Worm (Caenorhabditis elegans) whole organism, late embryonic: Measurements from ENCODE around the gene C44B12.6.

ENCODE experiments used
- C38D4.7 ChIP-seq: fragments of 200-800 bp; sonication (Bioruptor generic); optimal IDR thresholded peaks from 2 replicates; lab custom pipeline; 2018; ENCODE audit warnings: mild to moderate bottlenecking, missing genetic modification characterization, moderate library complexity, missing compliant biosample characterization
- K09A11.1 ChIP-seq: sonication (generic microtip); optimal IDR thresholded peaks from 2 replicates; lab custom pipeline; 2017; ENCODE audit warnings: antibody characterized with exemption, mild to moderate bottlenecking, missing genetic modification characterization, missing compliant biosample characterization; ENCODE audit not compliant: insufficient read depth
- T23F11.4 ChIP-seq: fragments of 200-800 bp; sonication (Bioruptor generic); optimal IDR thresholded peaks from 2 replicates; lab custom pipeline; 2018; ENCODE audit warnings: mild to moderate bottlenecking, missing genetic modification characterization, missing compliant biosample characterization
- Y22D7AL.16 ChIP-seq: sonication (generic microtip); optimal IDR thresholded peaks from 2 replicates; lab custom pipeline; 2016; ENCODE audit warnings: missing genetic modification characterization, missing compliant biosample characterization
- ama-1 ChIP-seq: fragments of 150-350 bp; optimal IDR thresholded peaks from 2 replicates; lab custom pipeline; 2014
- ceh-22 ChIP-seq: sonication (generic microtip); optimal IDR thresholded peaks from 2 replicates; lab custom pipeline; 2017; ENCODE audit warnings: missing biosample characterization, missing genetic modification characterization
- ceh-24 ChIP-seq: sonication (generic microtip); optimal IDR thresholded peaks from 2 replicates; lab custom pipeline; 2016; ENCODE audit warnings: mild to moderate bottlenecking, missing genetic modification characterization, missing compliant biosample characterization
- ceh-31 ChIP-seq: sonication (generic microtip); optimal IDR thresholded peaks from 2 replicates; lab custom pipeline; 2016; ENCODE audit warnings: missing genetic modification characterization, missing compliant biosample characterization
- ceh-48 ChIP-seq: sonication (generic microtip); optimal IDR thresholded peaks from 2 replicates; lab custom pipeline; 2016; ENCODE audit warnings: missing genetic modification characterization, inconsistent platforms, missing compliant biosample characterization
- ceh-9 ChIP-seq: sonication (generic microtip); optimal IDR thresholded peaks from 2 replicates; lab custom pipeline; 2016; ENCODE audit warnings: mild to moderate bottlenecking, missing genetic modification characterization, inconsistent platforms, missing compliant biosample characterization
- che-1 ChIP-seq: sonication (generic microtip); optimal IDR thresholded peaks from 2 replicates; lab custom pipeline; 2016; ENCODE audit warnings: mild to moderate bottlenecking, missing genetic modification characterization, missing compliant biosample characterization
- dmd-4 ChIP-seq: sonication (generic microtip); optimal IDR thresholded peaks from 2 replicates; lab custom pipeline; 2016; ENCODE audit warnings: borderline replicate concordance, missing genetic modification characterization, missing compliant biosample characterization
- eyg-1 ChIP-seq: sonication (generic microtip); optimal IDR thresholded peaks from 2 replicates; lab custom pipeline; 2016; ENCODE audit warnings: missing genotype, missing genetic modification characterization, missing compliant biosample characterization
- fkh-6 ChIP-seq: sonication (generic microtip); optimal IDR thresholded peaks from 2 replicates; lab custom pipeline; 2016; ENCODE audit warnings: missing genetic modification characterization, missing compliant biosample characterization
- gmeb-2 ChIP-seq: sonication (generic microtip); optimal IDR thresholded peaks from 2 replicates; lab custom pipeline; 2016; ENCODE audit warnings: missing genetic modification characterization, inconsistent platforms, missing compliant biosample characterization
- hlh-13 ChIP-seq: fragments of 200-800 bp; sonication (Bioruptor generic); optimal IDR thresholded peaks from 2 replicates; lab custom pipeline; 2018; ENCODE audit warnings: mild to moderate bottlenecking, missing genetic modification characterization, missing compliant biosample characterization
- hlh-30 ChIP-seq: sonication (generic microtip); optimal IDR thresholded peaks from 2 replicates; lab custom pipeline; 2017; ENCODE audit warnings: antibody characterized with exemption, missing genetic modification characterization, missing compliant biosample characterization; ENCODE audit not compliant: insufficient read depth
- hlh-6 ChIP-seq: sonication (generic microtip); optimal IDR thresholded peaks from 2 replicates; lab custom pipeline; 2016; ENCODE audit warnings: missing genotype, missing genetic modification characterization, missing compliant biosample characterization
- hlh-8 ChIP-seq: sonication (generic microtip); optimal IDR thresholded peaks from 2 replicates; lab custom pipeline; 2016; ENCODE audit warnings: missing genotype, missing genetic modification characterization, missing compliant biosample characterization
- lim-6 ChIP-seq: sonication (generic microtip); optimal IDR thresholded peaks from 2 replicates; lab custom pipeline; 2016; ENCODE audit warnings: missing genetic modification characterization, missing compliant biosample characterization
- nfya-1 ChIP-seq: sonication (generic microtip); optimal IDR thresholded peaks from 2 replicates; lab custom pipeline; 2017; ENCODE audit warnings: missing genetic modification characterization, mild to moderate bottlenecking, missing compliant biosample characterization, antibody characterized with exemption, moderate library complexity
- nhr-232 ChIP-seq: sonication (generic microtip); optimal IDR thresholded peaks from 2 replicates; lab custom pipeline; 2016; ENCODE audit warnings: missing genetic modification characterization, missing compliant biosample characterization
- npax-4 ChIP-seq: sonication (generic microtip); optimal IDR thresholded peaks from 2 replicates; lab custom pipeline; 2016; ENCODE audit warnings: missing genetic modification characterization, missing compliant biosample characterization
- odd-2 ChIP-seq: sonication (generic microtip); optimal IDR thresholded peaks from 2 replicates; lab custom pipeline; 2017; ENCODE audit warnings: antibody characterized with exemption, mild to moderate bottlenecking, missing genetic modification characterization, missing compliant biosample characterization
- pag-3 ChIP-seq: sonication (generic microtip); optimal IDR thresholded peaks from 2 replicates; lab custom pipeline; 2016; ENCODE audit warnings: missing compliant biosample characterization, missing genetic modification characterization, borderline replicate concordance
- pat-9 ChIP-seq: fragments of 200-800 bp; sonication (Bioruptor generic); optimal IDR thresholded peaks from 2 replicates; lab custom pipeline; 2018; ENCODE audit warnings: mild to moderate bottlenecking, missing genetic modification characterization, moderate library complexity, missing compliant biosample characterization
- pha-2 ChIP-seq: sonication (generic microtip); optimal IDR thresholded peaks from 2 replicates; lab custom pipeline; 2017; ENCODE audit warnings: mild to moderate bottlenecking, missing genetic modification characterization, missing compliant biosample characterization
- pha-4 ChIP-seq: fragments of 150-350 bp; optimal IDR thresholded peaks from 2 replicates; lab custom pipeline; 2018; ENCODE audit warnings: missing biosample characterization, missing genetic modification reagents, missing genetic modification characterization
- pqm-1 ChIP-seq: sonication (generic microtip); optimal IDR thresholded peaks from 2 replicates; lab custom pipeline; 2016; ENCODE audit warnings: missing genetic modification characterization, missing compliant biosample characterization
- ref-2 ChIP-seq: sonication (generic microtip); optimal IDR thresholded peaks from 2 replicates; lab custom pipeline; 2016; ENCODE audit warnings: missing genetic modification characterization, missing compliant biosample characterization
- rnt-1 ChIP-seq: sonication (generic microtip); optimal IDR thresholded peaks from 2 replicates; lab custom pipeline; 2016; ENCODE audit warnings: missing genetic modification characterization, missing compliant biosample characterization
- tbx-2 ChIP-seq: sonication (generic microtip); optimal IDR thresholded peaks from 2 replicates; lab custom pipeline; 2016; ENCODE audit warnings: missing genetic modification characterization, missing compliant biosample characterization
- tbx-7 ChIP-seq: sonication (generic microtip); optimal IDR thresholded peaks from 2 replicates; lab custom pipeline; 2016; ENCODE audit warnings: missing genotype, missing genetic modification characterization, missing compliant biosample characterization
- zip-5 ChIP-seq: sonication (generic microtip); optimal IDR thresholded peaks from 2 replicates; lab custom pipeline; 2016; ENCODE audit warnings: missing genetic modification characterization, missing compliant biosample characterization

C44B12.6 gene

DNA sequence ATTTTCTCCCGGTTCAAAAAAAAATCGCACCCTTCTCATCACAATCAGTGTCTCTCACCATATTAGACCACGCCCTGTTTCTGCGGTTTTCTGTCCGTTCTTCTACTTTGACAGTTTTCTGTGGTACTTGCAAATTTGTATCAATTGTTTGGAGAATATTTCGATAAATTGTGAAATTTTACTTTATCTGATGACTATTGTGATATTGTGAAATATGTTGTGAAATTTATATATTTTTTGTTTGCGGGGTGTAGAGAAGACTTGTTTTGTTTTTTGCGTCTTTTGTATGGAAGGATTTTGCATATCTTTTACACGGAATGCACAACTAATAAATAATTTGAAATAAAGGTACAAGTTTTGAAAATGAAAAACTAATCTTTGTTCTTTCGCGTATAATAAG, 30.8 kb upstream of the C44B12.6 start:
- TF ChIP-seq Y22D7AL.16 (tag; lab: Kevin White, UChicago) (no peak), hlh-13 (GFP tag; lab: Kevin White, UChicago) (no peak), pqm-1 (no peak), nfya-1 (tag; lab: Kevin White, UChicago) (no peak), nhr-232 (tag; lab: Kevin White, UChicago) (no peak), ceh-31 (tag; lab: Kevin White, UChicago) (no peak), che-1 (tag; lab: Kevin White, UChicago) (no peak), pha-4 (tag; lab: Kevin White, UChicago) (no peak), zip-5 (tag; lab: Kevin White, UChicago) (no peak), pat-9 (tag; lab: Kevin White, UChicago) (no peak), dmd-4 (tag; lab: Kevin White, UChicago) (no peak), ceh-9 (no peak), lim-6 (tag; lab: Kevin White, UChicago) (no peak)
- TF ChIP-seq, all 69 proteins: peak for 0

DNA sequence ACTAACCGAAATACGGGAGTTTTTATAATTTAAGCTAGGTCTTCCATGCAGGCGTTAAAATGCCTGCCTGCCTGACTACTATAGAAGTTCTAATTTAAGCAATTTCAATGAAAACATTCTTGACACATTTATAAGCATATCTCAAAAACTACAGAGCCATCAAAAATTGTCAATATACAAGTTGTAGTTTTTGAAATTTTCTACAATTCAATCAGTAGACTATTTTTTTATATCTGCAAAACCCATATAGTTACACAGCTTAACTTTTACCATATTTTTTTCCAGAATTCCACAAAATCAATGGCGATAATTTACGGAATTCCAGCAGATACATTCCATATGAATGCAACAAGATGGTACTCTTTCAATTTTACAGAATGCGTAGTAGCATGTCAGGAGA, 26.6 kb upstream of the C44B12.6 start, which contains the start of gene C50A2.7:
C50A2.7 (plus strand) TSS at position 301 of the 400 bp plus-strand sequence.
- TF ChIP-seq ceh-24 (tag; lab: Kevin White, UChicago) (no peak), Y22D7AL.16 (tag; lab: Kevin White, UChicago) (no peak), pha-2 (tag; lab: Kevin White, UChicago) (no peak), pag-3 (tag; lab: Kevin White, UChicago) (no peak), ceh-48 (tag; lab: Kevin White, UChicago) (no peak), hlh-30 (tag; lab: Kevin White, UChicago) (no peak), lim-6 (tag; lab: Kevin White, UChicago) (no peak), nhr-232 (tag; lab: Kevin White, UChicago) (no peak), K09A11.1 (tag; lab: Kevin White, UChicago) (no peak), ceh-22 (tag; lab: Kevin White, UChicago) (no peak), eyg-1 (tag; lab: Kevin White, UChicago) (no peak)

DNA sequence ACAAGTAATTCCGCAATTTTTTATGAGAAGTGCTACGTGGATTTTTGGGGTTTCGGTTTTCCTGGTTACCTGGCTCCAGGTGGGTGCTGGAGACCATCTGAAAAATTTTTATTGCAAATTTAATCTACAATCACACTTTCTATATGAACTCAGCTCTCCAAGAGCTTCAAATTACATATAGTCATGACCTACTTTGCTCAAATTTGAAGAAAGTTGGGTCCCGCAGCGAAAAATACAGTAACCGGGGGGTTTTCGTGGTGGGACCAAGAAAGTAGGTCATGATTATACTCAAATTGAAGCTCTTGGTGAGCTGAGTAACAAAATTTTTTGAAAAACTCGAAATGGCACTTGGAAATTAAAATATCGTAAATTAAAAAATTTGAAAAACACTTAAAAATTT, 23.8 kb upstream of the C44B12.6 start, which contains the start of gene ets-8:
ets-8 (minus strand) TSS at position 101 of the 400 bp plus-strand sequence.
- no peak for TF ChIP-seq rnt-1 (tag; lab: Kevin White, UChicago)

DNA sequence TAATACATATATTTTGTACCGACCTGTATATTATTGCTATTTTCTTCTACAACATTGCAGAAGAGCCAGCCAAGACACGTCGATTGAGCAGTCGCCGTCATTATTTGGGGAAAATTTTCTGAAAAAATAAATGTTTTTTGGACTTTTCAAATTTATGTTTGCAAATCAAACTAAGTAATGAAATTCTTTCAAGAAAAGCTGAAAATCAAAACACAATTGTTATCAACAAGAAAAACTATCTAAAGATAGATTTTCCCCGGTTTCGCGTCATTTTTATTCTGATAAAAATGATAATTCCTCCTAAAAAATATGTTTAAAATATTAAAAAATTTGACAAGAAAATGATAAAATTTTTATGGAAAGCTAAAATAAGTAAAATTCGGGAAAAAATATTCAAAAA, 21.4 kb upstream of the C44B12.6 start, which contains the start of gene C50A2.3:
C50A2.3 (minus strand) TSS at position 101 of the 400 bp plus-strand sequence.
- TF ChIP-seq tbx-2 (tag; lab: Kevin White, UChicago) (no peak), tbx-7 (tag; lab: Kevin White, UChicago) (no peak), nfya-1 (tag; lab: Kevin White, UChicago) (no peak), gmeb-2 (tag; lab: Kevin White, UChicago) (no peak), T23F11.4 (GFP tag; lab: Kevin White, UChicago) (no peak), hlh-6 (tag; lab: Kevin White, UChicago) (no peak), fkh-6 (tag; lab: Kevin White, UChicago) (no peak), K09A11.1 (tag; lab: Kevin White, UChicago) (no peak), hlh-8 (no peak), ceh-24 (tag; lab: Kevin White, UChicago) (no peak)

DNA sequence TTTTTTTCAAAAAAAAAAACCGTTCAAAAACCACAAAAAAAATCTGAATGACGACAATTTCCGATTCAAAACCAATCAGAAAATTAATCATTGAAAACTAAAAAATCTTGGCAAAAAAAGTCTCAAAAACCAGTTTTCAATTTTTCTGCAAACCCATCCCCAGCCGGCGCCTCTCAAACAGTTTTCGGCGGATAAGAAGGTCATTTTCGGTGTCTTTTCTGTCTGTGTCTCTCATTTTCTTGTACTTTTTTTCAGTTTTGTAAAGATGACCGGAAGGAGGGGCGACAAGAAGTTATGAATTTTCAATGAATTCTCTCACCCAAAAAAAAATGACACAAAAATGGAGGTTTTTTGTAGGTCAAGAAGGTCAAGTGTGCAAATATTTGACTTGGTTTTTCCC, 18.6 kb upstream of the C44B12.6 start:
- no peak for TF ChIP-seq nhr-232 (tag; lab: Kevin White, UChicago)
- no peak for TF ChIP-seq dmd-4 (tag; lab: Kevin White, UChicago)
- no peak for TF ChIP-seq ceh-31 (tag; lab: Kevin White, UChicago)
- TF ChIP-seq ref-2: no peak
- no peak for TF ChIP-seq C38D4.7 (GFP tag; lab: Kevin White, UChicago)
- TF ChIP-seq npax-4 (tag; lab: Kevin White, UChicago): no peak
- TF ChIP-seq ceh-24 (tag; lab: Kevin White, UChicago): no peak
- no peak for TF ChIP-seq ama-1 (lab: Kevin White, UChicago)
- TF ChIP-seq tbx-2 (tag; lab: Kevin White, UChicago): no peak
- TF ChIP-seq pha-4 (tag; lab: Kevin White, UChicago): no peak
- TF ChIP-seq odd-2: no peak
